Fruit fly (Drosophila melanogaster) whole organism, embryonic: ENCODE results near the gene CG11155.

ENCODE experiments used
- Bteb2 ChIP-seq: fragments of 200-800 bp; sonication (Bioruptor generic); optimal IDR thresholded peaks from 2 replicates; lab custom pipeline; 2016; ENCODE audit warnings: missing biosample characterization, missing genetic modification characterization
- CG10565 ChIP-seq: fragments of 200-800 bp; sonication (Bioruptor generic); optimal IDR thresholded peaks from 3 replicates; lab custom pipeline; 2016; ENCODE audit warnings: missing biosample characterization, mild to moderate bottlenecking, missing genetic modification characterization
- CG11723 ChIP-seq: fragments of 200-800 bp; sonication (Bioruptor generic); optimal IDR thresholded peaks from 2 replicates; lab custom pipeline; 2017; ENCODE audit warnings: missing biosample characterization, mild to moderate bottlenecking, missing genetic modification characterization
- CG12236 ChIP-seq: fragments of 200-800 bp; sonication (Bioruptor generic); optimal IDR thresholded peaks from 2 replicates; lab custom pipeline; 2016; ENCODE audit warnings: missing biosample characterization, missing genetic modification characterization
- CG12659 ChIP-seq: fragments of 200-800 bp; sonication (Bioruptor generic); optimal IDR thresholded peaks from 3 replicates; lab custom pipeline; 2017; ENCODE audit warnings: mild to moderate bottlenecking, missing biosample characterization, missing genetic modification reagents, missing genetic modification characterization
- CG13287 ChIP-seq: fragments of 200-800 bp; sonication (Bioruptor generic); IDR thresholded peaks from 2 replicates; pipeline ENCODE4 v1.3.6; 2022; ENCODE audit warnings: missing biosample characterization, missing genetic modification characterization; ENCODE audit not compliant: partially characterized antibody
- CG13424 ChIP-seq: fragments of 200-800 bp; sonication (Bioruptor generic); optimal IDR thresholded peaks from 2 replicates; lab custom pipeline; 2019; ENCODE audit warnings: missing biosample characterization, mild to moderate bottlenecking, missing genetic modification characterization, moderate library complexity
- CG17568 ChIP-seq: fragments of 200-800 bp; sonication (Bioruptor generic); optimal IDR thresholded peaks from 2 replicates; lab custom pipeline; 2018; ENCODE audit warnings: missing biosample characterization, mild to moderate bottlenecking, missing genetic modification characterization, moderate library complexity
- CG17802 ChIP-seq: fragments of 200-800 bp; sonication (Bioruptor generic); optimal IDR thresholded peaks from 2 replicates; lab custom pipeline; 2018; ENCODE audit warnings: missing biosample characterization, mild to moderate bottlenecking, missing genetic modification characterization, moderate library complexity
- CG3281 ChIP-seq: fragments of 200-800 bp; sonication (Bioruptor generic); optimal IDR thresholded peaks from 3 replicates; lab custom pipeline; 2017; ENCODE audit warnings: missing biosample characterization, mild to moderate bottlenecking, missing genetic modification characterization
- CG43689 ChIP-seq: fragments of 200-800 bp; sonication (Bioruptor generic); IDR thresholded peaks from 2 replicates; pipeline ENCODE4 v1.3.6; 2022; ENCODE audit warnings: missing biosample characterization, missing genetic modification characterization
- CG6272 ChIP-seq: fragments of 200-800 bp; sonication (Bioruptor generic); IDR thresholded peaks from 2 replicates; pipeline ENCODE4 v1.3.6; 2022; ENCODE audit warnings: missing biosample characterization, missing genetic modification characterization
- CG6791 ChIP-seq: fragments of 200-800 bp; sonication (Bioruptor generic); IDR thresholded peaks from 3 replicates; pipeline ENCODE4 v1.3.6; 2022; ENCODE audit warnings: missing biosample characterization, missing genetic modification characterization; ENCODE audit not compliant: partially characterized antibody
- CG7357 ChIP-seq: fragments of 200-800 bp; sonication (Bioruptor generic); IDR thresholded peaks from 3 replicates; pipeline ENCODE4 v1.3.6; 2022; ENCODE audit warnings: missing biosample characterization, missing genetic modification characterization
- CG8924 ChIP-seq: fragments of 200-800 bp; optimal IDR thresholded peaks from 3 replicates; lab custom pipeline; 2019; ENCODE audit warnings: missing biosample characterization, mild to moderate bottlenecking, missing genetic modification characterization, moderate library complexity
- CG9876 ChIP-seq: fragments of 200-800 bp; sonication (Bioruptor generic); optimal IDR thresholded peaks from 2 replicates; lab custom pipeline; 2016; ENCODE audit warnings: missing biosample characterization, missing genetic modification characterization
- CoRest ChIP-seq: fragments of 200-800 bp; sonication (Bioruptor generic); optimal IDR thresholded peaks from 3 replicates; lab custom pipeline; 2018; ENCODE audit warnings: missing biosample characterization, mild to moderate bottlenecking, missing genetic modification characterization, moderate library complexity
- Deaf1 ChIP-seq: fragments of 200-800 bp; optimal IDR thresholded peaks from 3 replicates; lab custom pipeline; 2019; ENCODE audit warnings: missing biosample characterization, mild to moderate bottlenecking, missing genetic modification characterization, moderate library complexity
- E2f1 ChIP-seq: fragments of 200-800 bp; sonication (Bioruptor generic); IDR thresholded peaks from 2 replicates; pipeline ENCODE4 v1.3.6; 2022; ENCODE audit warnings: missing biosample characterization, missing genetic modification characterization
- E2f2 ChIP-seq: fragments of 200-800 bp; sonication (Bioruptor generic); IDR thresholded peaks from 2 replicates; pipeline ENCODE4 v1.3.6; 2022; ENCODE audit warnings: missing biosample characterization, missing genetic modification characterization
- HLH4C ChIP-seq: fragments of 200-800 bp; sonication (Bioruptor generic); IDR thresholded peaks from 3 replicates; pipeline ENCODE4 v1.3.6; 2022; ENCODE audit warnings: missing biosample characterization, missing genetic modification characterization; ENCODE audit not compliant: partially characterized antibody
- HmgZ ChIP-seq: fragments of 200-800 bp; sonication (Bioruptor generic); optimal IDR thresholded peaks from 2 replicates; lab custom pipeline; 2018; ENCODE audit warnings: missing biosample characterization, mild to moderate bottlenecking, missing genetic modification characterization
- Hr78 ChIP-seq, 2 experiments: fragments of 200-800 bp in 1 of 2; fragments of >200 bp in 1 of 2; sonication (Bioruptor generic) in 1 of 2; optimal IDR thresholded peaks; 2 replicates each; lab custom pipeline; 2017 to 2019; ENCODE audit warnings: missing biosample characterization in 2 of 2, missing genetic modification characterization in 2 of 2, mild to moderate bottlenecking in 1 of 2, moderate library complexity in 1 of 2
- Hsf ChIP-seq: fragments of 200-800 bp; sonication (Bioruptor generic); optimal IDR thresholded peaks from 3 replicates; lab custom pipeline; 2016; ENCODE audit warnings: missing biosample characterization, missing genetic modification characterization
- Lhr ChIP-seq: fragments of 200-800 bp; sonication (Bioruptor generic); optimal IDR thresholded peaks from 3 replicates; lab custom pipeline; 2017; ENCODE audit warnings: mild to moderate bottlenecking, missing biosample characterization, missing genetic modification reagents, missing genetic modification characterization
- NC2β ChIP-seq: fragments of 200-800 bp; sonication (Bioruptor generic); optimal IDR thresholded peaks from 2 replicates; lab custom pipeline; 2016; ENCODE audit warnings: missing biosample characterization, missing genetic modification characterization
- NfI ChIP-seq: fragments of 200-800 bp; sonication (Bioruptor generic); optimal IDR thresholded peaks from 3 replicates; lab custom pipeline; 2018; ENCODE audit warnings: missing biosample characterization, mild to moderate bottlenecking, missing genetic modification characterization, moderate library complexity
- Ptx1 ChIP-seq: fragments of 200-800 bp; sonication (Bioruptor generic); IDR thresholded peaks from 2 replicates; pipeline ENCODE4 v1.3.6; 2022; ENCODE audit warnings: missing biosample characterization, missing genetic modification characterization
- Sin3A ChIP-seq: fragments of >200 bp; optimal IDR thresholded peaks from 2 replicates; lab custom pipeline; 2018
- aop ChIP-seq: fragments of 200-800 bp; sonication (Bioruptor generic); IDR thresholded peaks from 2 replicates; pipeline ENCODE4 v1.3.6; 2022; ENCODE audit warnings: missing biosample characterization, missing genetic modification characterization
- ash1 ChIP-seq: fragments of 200-800 bp; sonication (Bioruptor generic); optimal IDR thresholded peaks from 2 replicates; lab custom pipeline; 2018; ENCODE audit warnings: missing biosample characterization, mild to moderate bottlenecking, missing genetic modification characterization
- az2 ChIP-seq: fragments of 200-800 bp; sonication (Bioruptor generic); optimal IDR thresholded peaks from 3 replicates; lab custom pipeline; 2016; ENCODE audit warnings: missing biosample characterization, missing genetic modification characterization
- ewg ChIP-seq: fragments of 200-800 bp; sonication (Bioruptor generic); optimal IDR thresholded peaks from 3 replicates; lab custom pipeline; 2017; ENCODE audit warnings: mild to moderate bottlenecking, missing biosample characterization, missing genetic modification reagents, missing genetic modification characterization
- exex ChIP-seq: fragments of 200-800 bp; sonication (Bioruptor generic); optimal IDR thresholded peaks from 4 replicates; lab custom pipeline; 2018; ENCODE audit warnings: missing biosample characterization, mild to moderate bottlenecking, missing genetic modification characterization, moderate library complexity
- fd102C ChIP-seq: fragments of 200-800 bp; sonication (Bioruptor generic); optimal IDR thresholded peaks from 2 replicates; lab custom pipeline; 2018; ENCODE audit warnings: missing biosample characterization, mild to moderate bottlenecking, missing genetic modification characterization, moderate library complexity
- fd96Cb ChIP-seq: fragments of 200-800 bp; sonication (Bioruptor generic); optimal IDR thresholded peaks from 2 replicates; lab custom pipeline; 2018; ENCODE audit warnings: missing biosample characterization, mild to moderate bottlenecking, missing genetic modification characterization, moderate library complexity
- gcm ChIP-seq: fragments of 200-800 bp; sonication (Bioruptor generic); optimal IDR thresholded peaks from 2 replicates; lab custom pipeline; 2019; ENCODE audit warnings: missing biosample characterization, mild to moderate bottlenecking, missing genetic modification characterization, moderate library complexity
- gfzf ChIP-seq: fragments of 200-800 bp; sonication (Bioruptor generic); optimal IDR thresholded peaks from 2 replicates; lab custom pipeline; 2016; ENCODE audit warnings: missing biosample characterization, mild to moderate bottlenecking, missing genetic modification characterization, moderate library complexity
- jing ChIP-seq: fragments of 200-800 bp; sonication (Bioruptor generic); optimal IDR thresholded peaks from 2 replicates; lab custom pipeline; 2018; ENCODE audit warnings: missing biosample characterization, mild to moderate bottlenecking, missing genetic modification characterization
- kah ChIP-seq: fragments of 200-800 bp; sonication (Bioruptor generic); optimal IDR thresholded peaks from 2 replicates; lab custom pipeline; 2018; ENCODE audit warnings: missing biosample characterization, mild to moderate bottlenecking, missing genetic modification characterization
- kay ChIP-seq: fragments of 200-800 bp; sonication (Bioruptor generic); optimal IDR thresholded peaks from 2 replicates; lab custom pipeline; 2016; ENCODE audit warnings: missing biosample characterization, missing genetic modification characterization
- knrl ChIP-seq: fragments of 200-800 bp; sonication (Bioruptor generic); IDR thresholded peaks from 3 replicates; pipeline ENCODE4 v1.3.6; 2022; ENCODE audit warnings: missing biosample characterization, missing genetic modification characterization; ENCODE audit not compliant: partially characterized antibody
- nmo ChIP-seq: fragments of 200-800 bp; sonication (Bioruptor generic); optimal IDR thresholded peaks from 2 replicates; lab custom pipeline; 2018; ENCODE audit warnings: missing biosample characterization, mild to moderate bottlenecking, missing genetic modification characterization, moderate library complexity
- row ChIP-seq: fragments of 200-800 bp; sonication (Bioruptor generic); IDR thresholded peaks from 3 replicates; pipeline ENCODE4 v1.3.6; 2022; ENCODE audit warnings: missing biosample characterization, missing genetic modification characterization
- sc ChIP-seq, 3 experiments: fragments of >200 bp in 2 of 3; fragments of 200-800 bp in 1 of 3; sonication (Bioruptor generic) in 1 of 3; optimal IDR thresholded peaks; 2 replicates in 2 of 3; 3 replicates in 1 of 3; lab custom pipeline; 2017; ENCODE audit warnings: mild to moderate bottlenecking in 1 of 3, missing biosample characterization in 1 of 3, missing genetic modification characterization in 1 of 3, missing genetic modification reagents in 1 of 3
- slou ChIP-seq: fragments of 200-800 bp; sonication (Bioruptor generic); optimal IDR thresholded peaks from 3 replicates; lab custom pipeline; 2016; ENCODE audit warnings: missing biosample characterization, missing genetic modification characterization
- sqz ChIP-seq: fragments of 200-800 bp; sonication (Bioruptor generic); optimal IDR thresholded peaks from 3 replicates; lab custom pipeline; 2018; ENCODE audit warnings: missing biosample characterization, mild to moderate bottlenecking, missing genetic modification characterization
- stwl ChIP-seq: fragments of 200-800 bp; sonication (Bioruptor generic); optimal IDR thresholded peaks from 3 replicates; lab custom pipeline; 2018; ENCODE audit warnings: missing biosample characterization, mild to moderate bottlenecking, missing genetic modification characterization, moderate library complexity
- tin ChIP-seq: fragments of 200-800 bp; sonication (Bioruptor generic); optimal IDR thresholded peaks from 3 replicates; lab custom pipeline; 2016; ENCODE audit warnings: missing biosample characterization, missing genetic modification characterization
- zf30C ChIP-seq: fragments of 200-800 bp; sonication (Bioruptor generic); optimal IDR thresholded peaks from 3 replicates; lab custom pipeline; 2018; ENCODE audit warnings: missing biosample characterization, mild to moderate bottlenecking, missing genetic modification characterization

CG11155 gene

dm6 chr4:1156278-1156677 is 29.9 kb downstream of the CG11155 start (continued):
- peak; percentile 9 for TF ChIP-seq fd96Cb (tag; lab: Kevin White, UChicago)
- peak; percentile 21 for TF ChIP-seq CG12659
- no peak for TF ChIP-seq kay (GFP tag; lab: Kevin White, UChicago)
- TF ChIP-seq CG13424 (tag; lab: Kevin White, UChicago): no peak
- TF ChIP-seq Ptx1 (GFP tag; lab: Robert Waterston, UW): no peak
- no peak for TF ChIP-seq CG12236
- TF ChIP-seq Sin3A: no peak
- peak; percentile 59 for TF ChIP-seq row (GFP tag; lab: Robert Waterston, UW)
- TF ChIP-seq fd102C (GFP tag; lab: Kevin White, UChicago): no peak
- TF ChIP-seq nmo: no peak
- TF ChIP-seq CG17802: peak; percentile 81
- no peak for TF ChIP-seq gcm
- TF ChIP-seq Hr78 (GFP tag; optimal IDR thresholded peaks at IDR 0.05; lab: Kevin White, UChicago): no peak
- TF ChIP-seq aop (GFP tag; lab: Robert Waterston, UW): no peak
- TF ChIP-seq NC2β: no peak
- peak; percentile 81 for TF ChIP-seq stwl (tag; lab: Kevin White, UChicago)
- no peak for TF ChIP-seq ash1 (GFP tag; lab: Kevin White, UChicago)
- TF ChIP-seq jing: no peak
- no peak for TF ChIP-seq CG17568 (GFP tag; lab: Kevin White, UChicago)
- peak; percentile 32; the same call in 1 of the 3 replicates for TF ChIP-seq HLH4C (GFP tag; lab: Robert Waterston, UW)
- TF ChIP-seq zf30C (GFP tag; lab: Kevin White, UChicago): no peak
- TF ChIP-seq CG11723 (GFP tag; lab: Kevin White, UChicago): peak; percentile 47
- no peak for TF ChIP-seq CG8924 (tag; lab: Kevin White, UChicago)
- TF ChIP-seq CG3281 (GFP tag; lab: Kevin White, UChicago): no peak
- no peak for TF ChIP-seq az2 (GFP tag; lab: Kevin White, UChicago)
- TF ChIP-seq slou (GFP tag; lab: Kevin White, UChicago): no peak
- no peak for TF ChIP-seq ewg (GFP tag; lab: Kevin White, UChicago)
- no peak for TF ChIP-seq CG6272
- no peak; the same call in 1 of the 2 replicates for TF ChIP-seq CG13287 (GFP tag; lab: Robert Waterston, UW)
- no peak for TF ChIP-seq gfzf (GFP tag; lab: Kevin White, UChicago)
- TF ChIP-seq Lhr (GFP tag; lab: Kevin White, UChicago): peak; percentile 41
- peak; percentile 36; the same call in 1 of the 3 replicates for TF ChIP-seq CG7357 (GFP tag; lab: Robert Waterston, UW)
- no peak for TF ChIP-seq Hsf
- TF ChIP-seq CG10565: no peak
- no peak for TF ChIP-seq Deaf1
- TF ChIP-seq E2f2 (GFP tag; lab: Robert Waterston, UW): peak; percentile 41; the same call in 1 of the 2 replicates
- no peak for TF ChIP-seq E2f1 (GFP tag; lab: Robert Waterston, UW)
- no peak for TF ChIP-seq sc (optimal IDR thresholded peaks at IDR 0.05; lab: Kevin White, UChicago)
- TF ChIP-seq sc (GFP tag; optimal IDR thresholded peaks at IDR 0.05; lab: Kevin White, UChicago): peak; percentile 1
- TF ChIP-seq NfI: no peak
- TF ChIP-seq tin (GFP tag; lab: Kevin White, UChicago): no peak
- no peak for TF ChIP-seq CoRest
- TF ChIP-seq sqz (GFP tag; lab: Kevin White, UChicago): no peak
- TF ChIP-seq CG9876 (GFP tag; lab: Kevin White, UChicago): no peak
- TF ChIP-seq kah (GFP tag; lab: Kevin White, UChicago): no peak
- no peak for TF ChIP-seq Bteb2 (GFP tag; lab: Kevin White, UChicago)
- TF ChIP-seq CG43689 (GFP tag; lab: Robert Waterston, UW): no peak
- TF ChIP-seq HmgZ (tag; lab: Kevin White, UChicago): no peak
- no peak for TF ChIP-seq exex (tag; lab: Kevin White, UChicago)
- no peak for TF ChIP-seq knrl (GFP tag; lab: Robert Waterston, UW)
- TF ChIP-seq CG6791 (GFP tag; lab: Robert Waterston, UW): 0 out of 3 replicates have a peak, but pooled peaks have one; percentile 28
